Worm (Caenorhabditis elegans): ENCODE results near the gene sre-35.

The sre-35 gene

ce11 chrII:12488810-12489209 lies 36.2 kb upstream of the sre-35 start:
- TF ChIP-seq nhr-102 (tag; optimal IDR thresholded peaks at IDR 0.05) (no peak), rbr-2 (tag; optimal IDR thresholded peaks at IDR 0.05) (no peak), php-3 (GFP tag; IDR thresholded peaks at IDR 0.05) (no peak), hif-1 (tag; optimal IDR thresholded peaks at IDR 0.05) (no peak), nhr-77 (tag; optimal IDR thresholded peaks at IDR 0.05) (no peak), daf-19 (GFP tag; conservative IDR thresholded peaks at IDR 0.05) (no peak), pha-4 (GFP tag; IDR thresholded peaks at IDR 0.05) (no peak), pha-4 (tag; optimal IDR thresholded peaks at IDR 0.05) (no peak), ZK337.2 (GFP tag; IDR thresholded peaks at IDR 0.05) (no peak), unc-39 (tag; optimal IDR thresholded peaks at IDR 0.05) (no peak)

ce11 chrII:12485060-12485459 lies 32.4 kb upstream of the sre-35 start, which contains the start of gene F15A4.10:
TSS of gene F15A4.10 (minus strand) at chrII:12485160.
- TF ChIP-seq tag-97 (GFP tag; IDR thresholded peaks at IDR 0.05): no peak
- no peak for TF ChIP-seq ceh-20 (GFP tag; IDR thresholded peaks at IDR 0.05)
- TF ChIP-seq nhr-42 (GFP tag; IDR thresholded peaks at IDR 0.05): no peak
- TF ChIP-seq set-16 (GFP tag; IDR thresholded peaks at IDR 0.05): 0 out of 2 replicates have a peak, but pooled peaks have one; percentile 0
- no peak for TF ChIP-seq zag-1 (tag; optimal IDR thresholded peaks at IDR 0.05)

- TF ChIP-seq F37D6.2 (tag; optimal IDR thresholded peaks at IDR 0.05) (no peak), php-3 (GFP tag; IDR thresholded peaks at IDR 0.05) (no peak), zfp-3 (GFP tag; conservative IDR thresholded peaks at IDR 0.05) (no peak), ZK546.5 (tag; optimal IDR thresholded peaks at IDR 0.05) (no peak), ctbp-1 (GFP tag; IDR thresholded peaks at IDR 0.05) (no peak), fkh-10 (GFP tag; optimal IDR thresholded peaks at IDR 0.05) (no peak), ztf-11 (tag; optimal IDR thresholded peaks at IDR 0.05) (no peak), T20F7.1 (GFP tag; optimal IDR thresholded peaks at IDR 0.05) (no peak), hlh-11 (tag; optimal IDR thresholded peaks at IDR 0.05) (no peak), nhr-6 (tag; optimal IDR thresholded peaks at IDR 0.05) (no peak), lir-3 (tag; optimal IDR thresholded peaks at IDR 0.05) (no peak), saeg-2 (GFP tag; IDR thresholded peaks at IDR 0.05) (no peak), nhr-25 (tag; optimal IDR thresholded peaks at IDR 0.05; ENCODE audit: borderline replicate concordance, insufficient read depth) (no peak), egl-27 (tag; optimal IDR thresholded peaks at IDR 0.05) (no peak), mep-1 (tag; optimal IDR thresholded peaks at IDR 0.05) (no peak), R02D3.7 (tag; optimal IDR thresholded peaks at IDR 0.05) (no peak), nhr-48 (tag; optimal IDR thresholded peaks at IDR 0.05) (no peak), zip-2 (tag; optimal IDR thresholded peaks at IDR 0.05) (no peak)
Observed at ce11 chrII:12482622-12483021, 30.0 kb upstream of the sre-35 start, which contains the start of gene fbxb-102. TSS of gene fbxb-102 (plus strand) at chrII:12482922.

ce11 chrII:12481645-12482044 lies 29.0 kb upstream of the sre-35 start:
- TF ChIP-seq F49E8.2 (tag; optimal IDR thresholded peaks at IDR 0.05; ENCODE audit: borderline replicate concordance) (no peak), dmd-9 (GFP tag; IDR thresholded peaks at IDR 0.05) (no peak), R02D3.7 (tag; optimal IDR thresholded peaks at IDR 0.05) (no peak), lin-38 (GFP tag; IDR thresholded peaks at IDR 0.05) (no peak), lin-39 (tag; optimal IDR thresholded peaks at IDR 0.05) (no peak), ceh-20 (GFP tag; IDR thresholded peaks at IDR 0.05) (no peak), mep-1 (tag; optimal IDR thresholded peaks at IDR 0.05) (no peak), lim-7 (GFP tag; IDR thresholded peaks at IDR 0.05) (no peak), vab-7 (GFP tag; IDR thresholded peaks at IDR 0.05) (no peak), ceh-82 (tag; optimal IDR thresholded peaks at IDR 0.05) (no peak), nhr-77 (tag; optimal IDR thresholded peaks at IDR 0.05) (no peak), skn-1 (tag; optimal IDR thresholded peaks at IDR 0.05) (no peak), nhr-102 (tag; optimal IDR thresholded peaks at IDR 0.05) (no peak), unc-130 (GFP tag; optimal IDR thresholded peaks at IDR 0.05) (no peak), unc-39 (tag; optimal IDR thresholded peaks at IDR 0.05) (no peak), lin-29 (GFP tag; IDR thresholded peaks at IDR 0.05) (no peak), ama-1 (optimal IDR thresholded peaks at IDR 0.05) (no peak), nhr-42 (GFP tag; IDR thresholded peaks at IDR 0.05) (no peak), hif-1 (tag; optimal IDR thresholded peaks at IDR 0.05) (no peak), dve-1 (tag; optimal IDR thresholded peaks at IDR 0.05; ENCODE audit: insufficient read depth) (no peak)

Measured in whole organism, L4 larva.